Fruit fly (Drosophila melanogaster) whole organism, prepupa: ENCODE results near the gene Galphai.

Source experiments
- CG6276 ChIP-seq: fragments of 200-800 bp; sonication (Bioruptor generic); optimal IDR thresholded peaks from 2 replicates; lab custom pipeline; 2017; ENCODE audit warnings: missing biosample characterization, mild to moderate bottlenecking, missing genetic modification characterization
- Ets21C ChIP-seq: fragments of 200-800 bp; sonication (Bioruptor generic); optimal IDR thresholded peaks from 3 replicates; lab custom pipeline; 2016; ENCODE audit warnings: missing biosample characterization, missing genetic modification characterization
- eg ChIP-seq: fragments of 200-800 bp; sonication (Bioruptor generic); IDR thresholded peaks from 3 replicates; pipeline ENCODE4 v1.3.6; 2022; ENCODE audit warnings: missing biosample characterization, missing genetic modification characterization

DNA sequence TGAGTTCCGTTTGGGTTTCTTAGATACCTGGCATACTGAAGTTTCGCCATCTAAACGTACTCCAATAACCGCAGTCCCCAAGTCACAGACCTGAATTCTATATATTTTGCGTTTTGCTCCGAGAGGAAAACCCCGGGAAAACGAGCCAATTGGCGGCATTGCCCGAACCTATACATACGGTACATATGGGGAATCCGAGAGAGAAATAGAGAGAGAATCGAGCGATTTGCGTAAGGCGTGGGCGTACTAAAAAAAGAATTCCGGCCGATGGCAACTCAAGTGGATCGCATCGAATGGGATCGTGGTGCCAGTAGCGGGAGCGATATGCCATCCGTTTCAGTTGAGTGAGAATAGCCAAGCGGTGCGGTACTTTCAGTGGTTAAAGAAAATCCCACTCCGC, 10.4 kb upstream of the Galphai start, which contains the start of gene bin:
- TF ChIP-seq CG6276 (GFP tag; lab: Kevin White, UChicago) (no peak), Ets21C (GFP tag; lab: Kevin White, UChicago) (no peak), eg (no peak)
